Worm (Caenorhabditis elegans) whole organism, L1 larva: ENCODE measurements around the gene sma-9.
A peak's percentile ranks its signal among the peaks of the same experiment; 100 is the strongest.

ENCODE experiments used
- C16A3.4 ChIP-seq: fragments of 150-350 bp; optimal IDR thresholded peaks from 2 replicates; lab custom pipeline; 2014; ENCODE audit warnings: missing biosample characterization, missing genetic modification characterization
- C34B4.2 ChIP-seq: sonication (generic microtip); optimal IDR thresholded peaks from 2 replicates; lab custom pipeline; 2017; ENCODE audit warnings: mild to moderate bottlenecking, missing genetic modification characterization, missing compliant biosample characterization
- aha-1 ChIP-seq: fragments of 150-350 bp; optimal IDR thresholded peaks from 2 replicates; lab custom pipeline; 2014; ENCODE audit warnings: missing biosample characterization, missing genetic modification characterization
- alr-1 ChIP-seq: fragments of 200-800 bp; sonication (Bioruptor generic); optimal IDR thresholded peaks from 2 replicates; lab custom pipeline; 2018; ENCODE audit warnings: borderline replicate concordance, mild to moderate bottlenecking, missing genetic modification characterization, missing compliant biosample characterization
- ceh-8 ChIP-seq: fragments of 200-800 bp; sonication (Bioruptor generic); optimal IDR thresholded peaks from 2 replicates; lab custom pipeline; 2018; ENCODE audit warnings: mild to moderate bottlenecking, missing genetic modification characterization, moderate library complexity, missing compliant biosample characterization
- ceh-88 ChIP-seq: fragments of 200-800 bp; sonication (Bioruptor generic); IDR thresholded peaks from 2 replicates; pipeline ENCODE4 v1.3.6; 2022; ENCODE audit warnings: missing genetic modification characterization, missing compliant biosample characterization
- ceh-90 ChIP-seq: sonication (generic microtip); optimal IDR thresholded peaks from 2 replicates; lab custom pipeline; 2016; ENCODE audit warnings: missing genetic modification characterization, missing compliant biosample characterization
- dpl-1 ChIP-seq, 3 experiments: fragments of 150-350 bp in 2 of 3; sonication (generic microtip) in 1 of 3; optimal IDR thresholded peaks; 2 replicates each; lab custom pipeline; 2014 to 2017; ENCODE audit warnings: missing biosample characterization in 3 of 3, missing genetic modification characterization in 3 of 3, missing genetic modification reagents in 3 of 3
- dsc-1 ChIP-seq: sonication (generic microtip); optimal IDR thresholded peaks from 2 replicates; lab custom pipeline; 2016; ENCODE audit warnings: mild to moderate bottlenecking, missing genetic modification characterization, missing compliant biosample characterization
- efl-1 ChIP-seq, 4 experiments: fragments of 150-350 bp; optimal IDR thresholded peaks in 3 of 4; peaks in 1 of 4; 1 replicate in 1 of 4; 2 replicates in 3 of 4; lab custom pipeline; 2014; ENCODE audit warnings: missing biosample characterization in 2 of 4, missing genetic modification characterization in 2 of 4, missing genetic modification reagents in 2 of 4
- efl-3 ChIP-seq: fragments of 200-800 bp; sonication (Bioruptor generic); optimal IDR thresholded peaks from 2 replicates; lab custom pipeline; 2018; ENCODE audit warnings: mild to moderate bottlenecking, missing genetic modification characterization, missing compliant biosample characterization
- egl-13 ChIP-seq: sonication (generic microtip); optimal IDR thresholded peaks from 2 replicates; lab custom pipeline; 2016; ENCODE audit warnings: missing genotype, missing genetic modification reagents, missing genetic modification characterization, missing compliant biosample characterization
- ets-5 ChIP-seq: fragments of 200-800 bp; sonication (Bioruptor generic); IDR thresholded peaks from 2 replicates; pipeline ENCODE4 v1.3.6; 2022; ENCODE audit warnings: missing genetic modification characterization, missing compliant biosample characterization
- fkh-10 ChIP-seq: sonication (generic microtip); optimal IDR thresholded peaks from 2 replicates; lab custom pipeline; 2017; ENCODE audit warnings: missing biosample characterization, missing genetic modification reagents, missing genetic modification characterization
- fkh-8 ChIP-seq: sonication (generic microtip); optimal IDR thresholded peaks from 2 replicates; lab custom pipeline; 2016; ENCODE audit warnings: mild to moderate bottlenecking, missing genetic modification characterization, missing compliant biosample characterization
- grh-1 ChIP-seq: fragments of 200-800 bp; sonication (Bioruptor generic); IDR thresholded peaks from 2 replicates; pipeline ENCODE4 v1.3.6; 2022; ENCODE audit warnings: missing genetic modification reagents, missing genetic modification characterization, missing compliant biosample characterization
- hlh-4 ChIP-seq: sonication (generic microtip); optimal IDR thresholded peaks from 2 replicates; lab custom pipeline; 2016; ENCODE audit warnings: mild to moderate bottlenecking, missing genetic modification characterization, missing compliant biosample characterization
- isw-1 ChIP-seq: fragments of 200-800 bp; sonication (Bioruptor generic); IDR thresholded peaks from 2 replicates; pipeline ENCODE4 v1.3.6; 2022; ENCODE audit warnings: missing genetic modification characterization, missing compliant biosample characterization
- jun-1 ChIP-seq: fragments of 150-350 bp; optimal IDR thresholded peaks from 2 replicates; lab custom pipeline; 2014; ENCODE audit warnings: missing biosample characterization, missing genetic modification reagents, missing genetic modification characterization
- lin-13 ChIP-seq: fragments of 150-350 bp; optimal IDR thresholded peaks from 2 replicates; lab custom pipeline; 2014; ENCODE audit warnings: missing biosample characterization, missing genetic modification reagents, missing genetic modification characterization
- lin-14 ChIP-seq: fragments of 200-800 bp; sonication (Bioruptor generic); optimal IDR thresholded peaks from 2 replicates; lab custom pipeline; 2018; ENCODE audit warnings: mild to moderate bottlenecking, missing genetic modification characterization, moderate library complexity, missing compliant biosample characterization
- lir-3 ChIP-seq: sonication (generic microtip); optimal IDR thresholded peaks from 2 replicates; lab custom pipeline; 2016; ENCODE audit warnings: mild to moderate bottlenecking, missing genetic modification characterization, moderate library complexity, missing compliant biosample characterization; ENCODE audit not compliant: poor library complexity
- lsy-2 ChIP-seq, 2 experiments: fragments of 150-350 bp; optimal IDR thresholded peaks; 2 replicates each; lab custom pipeline; 2014; ENCODE audit warnings: missing biosample characterization in 2 of 2, missing genetic modification characterization in 2 of 2
- mdl-1 ChIP-seq, 2 experiments: fragments of 150-350 bp; optimal IDR thresholded peaks; 2 replicates each; lab custom pipeline; 2014 to 2017; ENCODE audit warnings: missing biosample characterization in 2 of 2, missing genetic modification characterization in 2 of 2, inconsistent platforms in 1 of 2
- nhr-19 ChIP-seq: fragments of 200-800 bp; sonication (Bioruptor generic); conservative IDR thresholded peaks from 2 replicates; pipeline ENCODE4 v1.3.6; 2022; ENCODE audit warnings: missing genetic modification characterization, missing compliant biosample characterization
- nhr-20 ChIP-seq: sonication (generic microtip); optimal IDR thresholded peaks from 2 replicates; lab custom pipeline; 2016; ENCODE audit warnings: mild to moderate bottlenecking, missing genetic modification characterization, missing compliant biosample characterization
- nhr-47 ChIP-seq: sonication (generic microtip); optimal IDR thresholded peaks from 2 replicates; lab custom pipeline; 2016; ENCODE audit warnings: mild to moderate bottlenecking, missing genetic modification characterization, moderate library complexity, missing compliant biosample characterization
- nhr-71 ChIP-seq: sonication (generic microtip); optimal IDR thresholded peaks from 2 replicates; lab custom pipeline; 2016; ENCODE audit warnings: mild to moderate bottlenecking, missing genetic modification characterization, moderate library complexity, missing compliant biosample characterization
- nhr-85 ChIP-seq: sonication (generic microtip); peaks from one replicate; lab custom pipeline; 2016; ENCODE audit warnings: missing genetic modification characterization, inconsistent platforms, missing compliant biosample characterization
- pax-3 ChIP-seq: fragments of 200-800 bp; sonication (Bioruptor generic); optimal IDR thresholded peaks from 2 replicates; lab custom pipeline; 2018; ENCODE audit warnings: mild to moderate bottlenecking, missing genetic modification characterization, moderate library complexity, missing compliant biosample characterization
- pqm-1 ChIP-seq: sonication (generic microtip); optimal IDR thresholded peaks from 3 replicates; lab custom pipeline; 2017; ENCODE audit warnings: missing biosample characterization, missing genetic modification characterization
- rnt-1 ChIP-seq: sonication (generic microtip); optimal IDR thresholded peaks from 2 replicates; lab custom pipeline; 2016; ENCODE audit warnings: mild to moderate bottlenecking, missing genetic modification characterization, moderate library complexity, missing compliant biosample characterization
- snpc-4 ChIP-seq: fragments of 150-350 bp; optimal IDR thresholded peaks from 2 replicates; lab custom pipeline; 2014; ENCODE audit warnings: missing biosample characterization, missing genetic modification characterization
- snu-23 ChIP-seq: sonication (generic microtip); optimal IDR thresholded peaks from 2 replicates; lab custom pipeline; 2016; ENCODE audit warnings: missing genetic modification characterization, missing compliant biosample characterization
- swsn-7 ChIP-seq: sonication (generic microtip); optimal IDR thresholded peaks from 2 replicates; lab custom pipeline; 2016; ENCODE audit warnings: missing genetic modification characterization, missing compliant biosample characterization
- unc-130 ChIP-seq: fragments of 150-350 bp; optimal IDR thresholded peaks from 2 replicates; lab custom pipeline; 2017; ENCODE audit warnings: missing biosample characterization, missing genetic modification characterization, inconsistent platforms
- unc-62 ChIP-seq: fragments of 150-350 bp; optimal IDR thresholded peaks from 2 replicates; lab custom pipeline; 2014; ENCODE audit warnings: missing biosample characterization, missing genetic modification reagents, missing genetic modification characterization
- unc-98 ChIP-seq: fragments of 200-800 bp; sonication (Bioruptor generic); IDR thresholded peaks from 2 replicates; pipeline ENCODE4 v1.3.6; 2022; ENCODE audit warnings: missing genetic modification characterization, missing compliant biosample characterization
- xbp-1 ChIP-seq: sonication (generic microtip); optimal IDR thresholded peaks from 2 replicates; lab custom pipeline; 2016; ENCODE audit warnings: missing genetic modification characterization, missing compliant biosample characterization

Gene sma-9

DNA sequence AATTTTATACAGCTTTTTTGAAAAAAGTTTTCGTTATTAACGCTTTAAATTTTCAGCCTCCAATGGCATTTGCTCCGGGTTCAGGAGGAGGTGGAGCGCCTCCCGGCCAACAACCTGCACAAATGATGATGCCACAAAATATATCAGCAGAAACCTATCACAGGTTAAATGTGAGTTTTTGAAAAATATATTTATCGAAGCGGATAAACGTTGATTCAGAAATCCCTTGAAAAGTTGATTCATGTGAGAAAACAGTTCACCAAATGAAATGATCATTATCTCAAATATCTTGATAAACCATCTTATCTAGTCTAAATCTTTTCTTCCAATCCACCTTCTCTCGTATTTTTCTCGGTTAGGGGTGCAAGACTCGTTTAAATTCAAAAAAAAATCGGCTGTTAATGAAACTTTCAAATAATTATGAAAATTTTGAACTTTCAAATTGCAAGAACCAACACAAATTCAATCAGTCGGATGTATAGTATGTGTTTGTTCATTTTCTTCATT, at the start of gene sma-9:
sma-9 (plus strand) TSS at position 51 of the 507 bp plus-strand sequence.
- TF ChIP-seq nhr-85 (tag; lab: Kevin White, UChicago) (peak; percentile 91), lin-14 (peak; percentile 41), nhr-20 (tag; lab: Kevin White, UChicago) (peak; percentile 21), xbp-1 (tag; lab: Kevin White, UChicago) (no peak), lsy-2 (tag; optimal IDR thresholded peaks at IDR 0.05; lab: Kevin White, UChicago) (peak in 1 of 2 experiments; percentile 11), efl-3 (peak; percentile 25), isw-1 (GFP tag; lab: Robert Waterston, UW) (no peak), nhr-71 (tag; lab: Kevin White, UChicago) (peak; percentile 8), jun-1 (tag; lab: Kevin White, UChicago) (no peak)

DNA sequence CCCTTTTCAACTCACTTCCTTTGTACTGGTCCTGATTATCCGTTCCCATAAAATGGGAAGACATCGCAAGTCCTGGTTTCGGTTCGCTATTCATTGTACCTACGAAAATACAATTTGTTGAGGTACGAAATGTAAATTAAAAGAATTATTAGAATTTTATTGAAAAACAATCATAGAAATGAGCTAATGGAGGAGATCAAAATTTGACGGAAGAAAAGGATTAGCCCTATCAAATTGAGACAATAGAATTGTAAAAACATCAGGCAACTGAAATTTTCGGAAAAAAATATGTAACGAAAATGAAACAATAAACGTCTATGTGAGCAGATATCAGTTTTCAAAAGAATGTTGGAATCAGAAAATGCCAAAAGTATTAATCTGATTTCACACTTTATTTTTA, 47.1 kb upstream of the sma-9 start, which contains the start of gene mbr-1:
mbr-1 (minus strand) TSS at position 101 of the 400 bp plus-strand sequence.
- TF ChIP-seq hlh-4 (tag; lab: Kevin White, UChicago) (no peak), lir-3 (tag; lab: Kevin White, UChicago) (no peak), grh-1 (GFP tag; lab: Robert Waterston, UW) (no peak), C34B4.2 (tag; lab: Kevin White, UChicago) (no peak), unc-62 (no peak), nhr-47 (no peak), pqm-1 (tag; lab: Kevin White, UChicago) (no peak)

DNA sequence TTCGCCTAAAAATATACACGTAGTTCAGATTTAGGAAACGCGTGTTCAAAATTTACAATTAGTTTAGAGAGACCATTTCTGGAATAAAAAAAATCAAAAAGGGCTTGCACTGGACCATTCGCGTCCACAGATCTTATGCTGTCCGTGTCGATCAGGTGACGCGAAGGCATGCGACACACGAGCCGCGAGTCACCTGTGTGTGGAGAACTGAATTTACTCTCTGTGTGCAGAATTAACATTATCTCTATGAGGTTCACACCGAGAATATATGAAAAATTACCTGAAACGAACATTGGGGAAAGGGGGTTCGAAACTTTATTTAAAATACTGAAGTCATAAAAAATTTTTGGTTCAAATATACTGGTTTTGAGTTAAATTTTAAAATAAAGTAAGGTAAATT, 41.4 kb upstream of the sma-9 start:
- TF ChIP-seq nhr-71 (tag; lab: Kevin White, UChicago) (no peak), jun-1 (tag; lab: Kevin White, UChicago) (no peak), unc-98 (GFP tag; lab: Robert Waterston, UW) (no peak), pax-3 (tag; lab: Kevin White, UChicago) (no peak), alr-1 (tag; lab: Kevin White, UChicago) (no peak), xbp-1 (tag; lab: Kevin White, UChicago) (no peak), grh-1 (GFP tag; lab: Robert Waterston, UW) (no peak), aha-1 (no peak)

DNA sequence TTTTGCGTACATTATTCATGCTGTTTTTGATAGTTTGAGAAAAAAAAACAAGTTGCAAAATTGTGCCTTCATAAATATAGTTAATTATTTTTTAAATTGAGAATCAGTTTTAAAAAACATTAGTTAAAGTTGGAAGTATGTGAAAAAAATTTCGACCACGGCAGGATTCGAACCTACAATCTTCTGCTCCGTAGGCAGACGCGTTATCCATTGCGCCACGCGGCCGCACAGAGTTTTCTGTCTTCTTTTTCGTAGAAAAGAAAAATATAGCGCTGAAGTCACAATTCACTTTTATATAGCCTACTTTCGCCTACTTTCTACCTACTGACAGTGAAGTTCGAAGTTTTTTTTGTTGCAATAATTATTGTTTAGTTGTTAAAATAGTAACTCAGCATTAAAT, 37.2 kb upstream of the sma-9 start:
- TF ChIP-seq efl-1 (optimal IDR thresholded peaks at IDR 0.05; lab: Kevin White, UChicago) = no peak
- peak in 1 of 2 experiments; percentile 76 for TF ChIP-seq efl-1 (GFP tag; optimal IDR thresholded peaks at IDR 0.05 in 1 of 2; lab: Kevin White, UChicago)
- TF ChIP-seq lin-13 = no peak
- peak; percentile 32 for TF ChIP-seq nhr-47
- no peak for TF ChIP-seq rnt-1 (tag; lab: Kevin White, UChicago)
- TF ChIP-seq ceh-90 = no peak
- peak; percentile 26 for TF ChIP-seq lin-14
- TF ChIP-seq swsn-7 (tag; lab: Kevin White, UChicago) = peak; percentile 0
- TF ChIP-seq C34B4.2 (tag; lab: Kevin White, UChicago) = no peak
- TF ChIP-seq snu-23 (GFP tag; lab: Kevin White, UChicago) = peak; percentile 46
- TF ChIP-seq C16A3.4 = peak; percentile 18
- TF ChIP-seq snpc-4 (tag; lab: Kevin White, UChicago) = no peak
- TF ChIP-seq nhr-20 (tag; lab: Kevin White, UChicago) = peak; percentile 40
- TF ChIP-seq nhr-71 (tag; lab: Kevin White, UChicago) = peak; percentile 26
- peak; percentile 14; the same call in 1 of the 2 replicates for TF ChIP-seq nhr-19

DNA sequence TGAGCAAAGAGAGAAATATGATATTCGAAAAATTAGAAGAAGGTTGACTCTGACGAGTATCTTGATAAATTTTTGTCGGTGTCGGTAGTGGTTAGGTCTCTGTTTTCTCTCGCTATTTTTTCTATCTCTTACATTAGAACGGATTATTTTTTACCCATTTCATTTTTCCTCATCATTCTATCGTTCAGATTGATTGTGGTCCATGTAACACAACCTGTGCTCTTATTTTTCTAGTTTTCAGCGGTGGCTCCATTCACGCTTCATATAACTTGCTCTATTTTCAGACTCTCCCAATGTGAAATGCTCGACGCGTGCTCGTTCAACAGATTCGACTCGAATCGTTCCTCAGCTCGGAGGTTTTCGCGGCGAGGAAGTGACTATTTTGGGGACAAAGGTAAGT, 35.1 kb upstream of the sma-9 start, which contains the start of gene egl-36:
egl-36 (plus strand) TSS at position 301 of the 400 bp plus-strand sequence.
- TF ChIP-seq grh-1 (GFP tag; lab: Robert Waterston, UW) = no peak
- TF ChIP-seq mdl-1 (tag; optimal IDR thresholded peaks at IDR 0.05; lab: Kevin White, UChicago) = no peak
- TF ChIP-seq ceh-88 (GFP tag; lab: Robert Waterston, UW) = no peak
- no peak for TF ChIP-seq ets-5 (GFP tag; lab: Robert Waterston, UW)
- no peak for TF ChIP-seq rnt-1 (tag; lab: Kevin White, UChicago)
- TF ChIP-seq dsc-1 (tag; lab: Kevin White, UChicago) = no peak
- TF ChIP-seq dpl-1 (GFP tag; optimal IDR thresholded peaks at IDR 0.05; lab: Kevin White, UChicago) = no peak
- no peak for TF ChIP-seq fkh-8 (tag; lab: Kevin White, UChicago)
- no peak for TF ChIP-seq egl-13 (tag; lab: Kevin White, UChicago)
- TF ChIP-seq unc-130 = no peak
- TF ChIP-seq fkh-10 (GFP tag; lab: Kevin White, UChicago) = no peak
- no peak for TF ChIP-seq ceh-8 (GFP tag; lab: Kevin White, UChicago)
- no peak for TF ChIP-seq xbp-1 (tag; lab: Kevin White, UChicago)
- TF ChIP-seq, all 84 proteins: peak for 0
